Fruit fly (Drosophila melanogaster) whole organism, prepupa: ENCODE measurements around the gene CG46468.

Source experiments
- CG11902 ChIP-seq: fragments of 200-800 bp; sonication (Bioruptor generic); optimal IDR thresholded peaks from 3 replicates; lab custom pipeline; 2016; ENCODE audit warnings: missing biosample characterization, missing genetic modification characterization
- Hr38 ChIP-seq: sonication (Bioruptor generic); optimal IDR thresholded peaks from 2 replicates; lab custom pipeline; 2016; ENCODE audit warnings: missing biosample characterization, missing genetic modification characterization
- Hr4 ChIP-seq: fragments of 200-800 bp; sonication (Bioruptor generic); optimal IDR thresholded peaks from 3 replicates; lab custom pipeline; 2016; ENCODE audit warnings: missing biosample characterization, missing genetic modification characterization

DNA sequence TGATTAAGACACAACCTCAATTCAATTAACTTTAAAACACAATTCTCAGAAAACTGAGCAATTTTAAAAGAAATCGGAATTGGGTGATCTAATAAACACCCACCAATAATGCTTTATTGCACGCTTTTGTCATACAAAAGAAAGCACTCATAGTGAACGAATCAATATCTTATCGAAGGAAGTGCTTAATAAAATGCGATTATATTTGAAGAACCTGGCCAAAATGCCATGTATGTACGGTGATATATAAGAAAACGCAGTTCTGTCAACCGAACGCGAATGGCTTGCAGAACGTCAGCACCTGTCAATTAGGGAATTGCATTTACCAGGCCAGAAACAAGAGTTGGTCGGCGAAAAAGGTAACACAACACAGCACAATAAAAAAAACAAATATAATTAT lies 51.5 kb downstream of the CG46468 start:
- no peak for TF ChIP-seq Hr4 (GFP tag; lab: Kevin White, UChicago)
- TF ChIP-seq Hr38 (GFP tag; lab: Kevin White, UChicago), result no peak
- no peak for TF ChIP-seq CG11902 (GFP tag; lab: Kevin White, UChicago)
